Fruit fly (Drosophila melanogaster): Measurements from ENCODE around the gene Nmd3.

The Nmd3 gene

dm6 chrX:2155868-2156267 lies 28.6 kb downstream of the Nmd3 start (continued):
- no peak for TF ChIP-seq Ravus (GFP tag; IDR thresholded peaks at IDR 0.05)
- 0 out of 3 replicates have a peak, but pooled peaks have one; percentile 42 for TF ChIP-seq Opbp (GFP tag; IDR thresholded peaks at IDR 0.05; ENCODE audit: partially characterized antibody)
- TF ChIP-seq Pdp1 (GFP tag; optimal IDR thresholded peaks at IDR 0.05): peak in 1 of 2 experiments; percentile 85
- no peak for TF ChIP-seq NFAT (GFP tag; IDR thresholded peaks at IDR 0.05)
- TF ChIP-seq corto (GFP tag; optimal IDR thresholded peaks at IDR 0.05): no peak
- TF ChIP-seq CG10543 (GFP tag; optimal IDR thresholded peaks at IDR 0.05): no peak
- TF ChIP-seq insv (GFP tag; optimal IDR thresholded peaks at IDR 0.05): no peak
- no peak for TF ChIP-seq CG43689 (GFP tag; IDR thresholded peaks at IDR 0.05)
- no peak for TF ChIP-seq Sry-δ (GFP tag; optimal IDR thresholded peaks at IDR 0.05)
- TF ChIP-seq chn (GFP tag; optimal IDR thresholded peaks at IDR 0.05): peak; percentile 27
- peak; percentile 50 for TF ChIP-seq CG15479 (GFP tag; optimal IDR thresholded peaks at IDR 0.05)
- TF ChIP-seq btn (GFP tag; optimal IDR thresholded peaks at IDR 0.05): peak; percentile 2
- no peak for TF ChIP-seq stc (GFP tag; IDR thresholded peaks at IDR 0.05)
- TF ChIP-seq usp (GFP tag; optimal IDR thresholded peaks at IDR 0.05): no peak
- no peak for TF ChIP-seq pho (GFP tag; optimal IDR thresholded peaks at IDR 0.05)
- no peak for TF ChIP-seq CG16863 (GFP tag; optimal IDR thresholded peaks at IDR 0.05)
- TF ChIP-seq Atf3 (GFP tag; optimal IDR thresholded peaks at IDR 0.05): no peak
- no peak for TF ChIP-seq CG17385 (GFP tag; optimal IDR thresholded peaks at IDR 0.05)

dm6 chrX:2149478-2149877 lies 35.0 kb downstream of the Nmd3 start, which contains the start of gene bcn92:
Gene bcn92, minus strand, starts transcription at chrX:2149647.
- peak; percentile 61 for TF ChIP-seq CG32532 (GFP tag; IDR thresholded peaks at IDR 0.05)
- TF ChIP-seq dm (GFP tag; optimal IDR thresholded peaks at IDR 0.05): peak; percentile 64
- peak; percentile 91; the same call in 3 of the 4 replicates for TF ChIP-seq chinmo (GFP tag; IDR thresholded peaks at IDR 0.05; ENCODE audit: partially characterized antibody)
- TF ChIP-seq Rx (GFP tag; IDR thresholded peaks at IDR 0.05): no peak
- TF ChIP-seq CG11560 (tag; IDR thresholded peaks at IDR 0.05): no peak
- TF ChIP-seq Bgb (GFP tag; IDR thresholded peaks at IDR 0.05; ENCODE audit: partially characterized antibody): peak; percentile 95
- TF ChIP-seq CG13296 (GFP tag; optimal IDR thresholded peaks at IDR 0.05): peak; percentile 7
- TF ChIP-seq E2f2 (GFP tag; IDR thresholded peaks at IDR 0.05): peak; percentile 30; the same call in 1 of the 2 replicates
- no peak for TF ChIP-seq CG10462 (GFP tag; optimal IDR thresholded peaks at IDR 0.05)
- no peak for TF ChIP-seq rib (GFP tag; IDR thresholded peaks at IDR 0.05)
- peak; percentile 32 for TF ChIP-seq B-H2 (GFP tag; optimal IDR thresholded peaks at IDR 0.05)
- TF ChIP-seq nerfin-2 (GFP tag; IDR thresholded peaks at IDR 0.05; ENCODE audit: partially characterized antibody): peak; percentile 73
- TF ChIP-seq CG12071 (GFP tag; optimal IDR thresholded peaks at IDR 0.05): no peak
- no peak for TF ChIP-seq sim (GFP tag; IDR thresholded peaks at IDR 0.05)
- TF ChIP-seq Ptx1 (GFP tag; IDR thresholded peaks at IDR 0.05): peak; percentile 25; the same call in 1 of the 2 replicates
- peak; percentile 53 for TF ChIP-seq CG12659 (GFP tag; optimal IDR thresholded peaks at IDR 0.05)
- TF ChIP-seq onecut (GFP tag; IDR thresholded peaks at IDR 0.05): no peak
- peak; percentile 87 for TF ChIP-seq ato (GFP tag; IDR thresholded peaks at IDR 0.05; ENCODE audit: partially characterized antibody)
- peak; percentile 48 for TF ChIP-seq sug (tag; optimal IDR thresholded peaks at IDR 0.05)
- TF ChIP-seq gsb (GFP tag; IDR thresholded peaks at IDR 0.05): no peak
- TF ChIP-seq CrebB (tag; optimal IDR thresholded peaks at IDR 0.05): no peak
- peak; percentile 23 for TF ChIP-seq YL-1 (GFP tag; optimal IDR thresholded peaks at IDR 0.05)
- no peak for TF ChIP-seq prd (optimal IDR thresholded peaks at IDR 0.05)
- TF ChIP-seq prd (GFP tag; IDR thresholded peaks at IDR 0.05): peak; percentile 49; the same call in 1 of the 3 replicates
- TF ChIP-seq en (GFP tag; optimal IDR thresholded peaks at IDR 0.05): no peak
- peak; percentile 64 for TF ChIP-seq Ets65A (GFP tag)
- peak; percentile 44 for TF ChIP-seq CG14710 (tag; optimal IDR thresholded peaks at IDR 0.05)
- TF ChIP-seq CG12769 (tag; optimal IDR thresholded peaks at IDR 0.05): peak; percentile 46
- TF ChIP-seq CG13894 (tag; optimal IDR thresholded peaks at IDR 0.05): no peak
- peak; percentile 48 for TF ChIP-seq Ets97D (GFP tag; optimal IDR thresholded peaks at IDR 0.05)
- TF ChIP-seq Sox100B (GFP tag; optimal IDR thresholded peaks at IDR 0.05): no peak
- no peak for TF ChIP-seq Ravus (GFP tag; IDR thresholded peaks at IDR 0.05)
- TF ChIP-seq pum (GFP tag; optimal IDR thresholded peaks at IDR 0.05): peak; percentile 32
- TF ChIP-seq NC2β (GFP tag; optimal IDR thresholded peaks at IDR 0.05): peak; percentile 10
- TF ChIP-seq gcm2 (GFP tag; optimal IDR thresholded peaks at IDR 0.05): no peak

Measured in whole organism, embryonic.